Worm (Caenorhabditis elegans) whole organism, L1 larva: ENCODE results near the gene F55C5.10.

Experiments
- ama-1 ChIP-seq: fragments of 150-350 bp; optimal IDR thresholded peaks from 2 replicates; lab custom pipeline; 2014
- egl-27 ChIP-seq, 2 experiments: fragments of 150-350 bp in 1 of 2; sonication (generic microtip); optimal IDR thresholded peaks; 3 replicates each; lab custom pipeline; 2017 to 2018; ENCODE audit warnings: missing biosample characterization in 2 of 2, missing genetic modification characterization in 2 of 2, missing genetic modification reagents in 2 of 2
- lin-13 ChIP-seq: fragments of 150-350 bp; optimal IDR thresholded peaks from 2 replicates; lab custom pipeline; 2014; ENCODE audit warnings: missing biosample characterization, missing genetic modification reagents, missing genetic modification characterization
- nhr-76 ChIP-seq: sonication (generic microtip); optimal IDR thresholded peaks from 2 replicates; lab custom pipeline; 2017; ENCODE audit warnings: missing biosample characterization, missing genetic modification characterization
- pax-3 ChIP-seq: fragments of 200-800 bp; sonication (Bioruptor generic); optimal IDR thresholded peaks from 2 replicates; lab custom pipeline; 2018; ENCODE audit warnings: mild to moderate bottlenecking, missing genetic modification characterization, moderate library complexity, missing compliant biosample characterization
- snu-23 ChIP-seq: sonication (generic microtip); optimal IDR thresholded peaks from 2 replicates; lab custom pipeline; 2016; ENCODE audit warnings: missing genetic modification characterization, missing compliant biosample characterization
- unc-62 ChIP-seq: fragments of 150-350 bp; optimal IDR thresholded peaks from 2 replicates; lab custom pipeline; 2014; ENCODE audit warnings: missing biosample characterization, missing genetic modification reagents, missing genetic modification characterization
- unc-98 ChIP-seq: fragments of 200-800 bp; sonication (Bioruptor generic); IDR thresholded peaks from 2 replicates; pipeline ENCODE4 v1.3.6; 2022; ENCODE audit warnings: missing genetic modification characterization, missing compliant biosample characterization
- zag-1 ChIP-seq: fragments of 150-350 bp; optimal IDR thresholded peaks from 2 replicates; lab custom pipeline; 2014; ENCODE audit warnings: missing biosample characterization, missing genetic modification characterization

- TF ChIP-seq unc-62 (GFP tag; lab: Kevin White, UChicago) (no peak), egl-27 (tag; optimal IDR thresholded peaks at IDR 0.05; lab: Kevin White, UChicago) (no peak), snu-23 (GFP tag; lab: Kevin White, UChicago) (no peak), unc-98 (no peak), ama-1 (no peak), nhr-76 (tag; lab: Kevin White, UChicago) (no peak), pax-3 (tag; lab: Kevin White, UChicago) (no peak), lin-13 (GFP tag; lab: Kevin White, UChicago) (no peak), zag-1 (tag; lab: Kevin White, UChicago) (no peak)
Measured at ce11 chrV:12275714-12276113, 7.6 kb upstream of the F55C5.10 start.
